Fruit fly (Drosophila melanogaster) whole organism, prepupa: ENCODE measurements around the gene osp.

Source experiments
- CG1621 ChIP-seq: fragments of 200-800 bp; sonication (Bioruptor generic); optimal IDR thresholded peaks from 3 replicates; lab custom pipeline; 2018; ENCODE audit warnings: missing biosample characterization, mild to moderate bottlenecking, missing genetic modification characterization
- CG31627 ChIP-seq: fragments of 200-800 bp; sonication (Bioruptor generic); optimal IDR thresholded peaks from 3 replicates; lab custom pipeline; 2016; ENCODE audit warnings: missing biosample characterization, missing genetic modification characterization
- CG32006 ChIP-seq: fragments of 200-800 bp; sonication (Bioruptor generic); optimal IDR thresholded peaks from 3 replicates; lab custom pipeline; 2017; ENCODE audit warnings: missing biosample characterization, mild to moderate bottlenecking, missing genetic modification characterization
- CG8119 ChIP-seq: fragments of 200-800 bp; sonication (Bioruptor generic); IDR thresholded peaks from 3 replicates; pipeline ENCODE4 v1.3.6; 2022; ENCODE audit warnings: missing biosample characterization, missing genetic modification characterization
- Hr38 ChIP-seq: sonication (Bioruptor generic); optimal IDR thresholded peaks from 2 replicates; lab custom pipeline; 2016; ENCODE audit warnings: missing biosample characterization, missing genetic modification characterization
- achi ChIP-seq: fragments of 200-800 bp; sonication (Bioruptor generic); optimal IDR thresholded peaks from 3 replicates; lab custom pipeline; 2016; ENCODE audit warnings: missing biosample characterization, missing genetic modification characterization
- dac ChIP-seq: fragments of 200-800 bp; sonication (Bioruptor generic); optimal IDR thresholded peaks from 2 replicates; lab custom pipeline; 2017; ENCODE audit warnings: missing biosample characterization, mild to moderate bottlenecking, missing genetic modification characterization
- topi ChIP-seq: fragments of 200-800 bp; sonication (Bioruptor generic); optimal IDR thresholded peaks from 3 replicates; lab custom pipeline; 2016; ENCODE audit warnings: missing biosample characterization, missing genetic modification characterization

- no peak for TF ChIP-seq CG1621
- no peak for TF ChIP-seq Hr38 (GFP tag; lab: Kevin White, UChicago)
- TF ChIP-seq CG8119 (GFP tag; lab: Robert Waterston, UW): no peak
- no peak for TF ChIP-seq topi (GFP tag; lab: Kevin White, UChicago)
- TF ChIP-seq CG31627 (GFP tag; lab: Kevin White, UChicago): no peak
- TF ChIP-seq achi: no peak
- no peak for TF ChIP-seq CG32006 (GFP tag; lab: Kevin White, UChicago)
- TF ChIP-seq dac (GFP tag; lab: Kevin White, UChicago): no peak
Measured at dm6 chr2L:14554592-14554887, 134.6 kb downstream of the osp start.
